Worm (Caenorhabditis elegans) whole organism, young adult: ENCODE measurements around the gene Y43H11AL.1.
A peak's percentile ranks its signal among the peaks of the same experiment; 100 is the strongest.

Experiments used
- B0035.1 ChIP-seq: sonication (generic microtip); optimal IDR thresholded peaks from 2 replicates; lab custom pipeline; 2016; ENCODE audit warnings: missing genetic modification characterization, mild to moderate bottlenecking, missing compliant biosample characterization, missing genotype, missing genetic modification reagents
- F22D6.2 ChIP-seq: sonication (generic microtip); optimal IDR thresholded peaks from 2 replicates; lab custom pipeline; 2016; ENCODE audit warnings: mild to moderate bottlenecking, missing genetic modification characterization, missing compliant biosample characterization
- F33H1.4 ChIP-seq: fragments of 200-800 bp; sonication (Bioruptor generic); IDR thresholded peaks from 2 replicates; pipeline ENCODE4 v1.3.6; 2022; ENCODE audit warnings: missing genetic modification reagents, missing genetic modification characterization, missing compliant biosample characterization
- K12H6.12 ChIP-seq: fragments of 200-800 bp; sonication (Bioruptor generic); optimal IDR thresholded peaks from 2 replicates; lab custom pipeline; 2018; ENCODE audit warnings: mild to moderate bottlenecking, missing genetic modification characterization, missing compliant biosample characterization
- T07F8.4 ChIP-seq: sonication (generic microtip); optimal IDR thresholded peaks from 2 replicates; lab custom pipeline; 2016; ENCODE audit warnings: mild to moderate bottlenecking, missing genetic modification characterization, moderate library complexity, missing compliant biosample characterization
- T26A5.8 ChIP-seq: sonication (generic microtip); optimal IDR thresholded peaks from 2 replicates; lab custom pipeline; 2016; ENCODE audit warnings: missing genetic modification characterization, missing compliant biosample characterization
- Y53G8AR.9 ChIP-seq: fragments of 200-800 bp; sonication (Bioruptor generic); conservative IDR thresholded peaks from 2 replicates; pipeline ENCODE4 v1.3.6; 2022; ENCODE audit warnings: missing genetic modification reagents, missing genetic modification characterization, missing compliant biosample characterization
- Y56A3A.18 ChIP-seq: fragments of 200-800 bp; sonication (Bioruptor generic); IDR thresholded peaks from 2 replicates; pipeline ENCODE4 v1.3.6; 2022; ENCODE audit warnings: missing genetic modification reagents, missing genetic modification characterization, missing compliant biosample characterization
- ZK185.1 ChIP-seq: sonication (generic microtip); optimal IDR thresholded peaks from 2 replicates; lab custom pipeline; 2016; ENCODE audit warnings: mild to moderate bottlenecking, missing genetic modification characterization, missing compliant biosample characterization; ENCODE audit not compliant: poor library complexity, severe bottlenecking
- ama-1 ChIP-seq, 3 experiments: fragments of 150-350 bp in 1 of 3; sonication (generic microtip) in 2 of 3; optimal IDR thresholded peaks; 2 replicates each; lab custom pipeline; 2014 to 2018; ENCODE audit warnings: missing biosample characterization in 2 of 3, missing genetic modification characterization in 2 of 3, missing genetic modification reagents in 2 of 3
- atf-7 ChIP-seq: sonication (generic microtip); optimal IDR thresholded peaks from 2 replicates; lab custom pipeline; 2017; ENCODE audit warnings: mild to moderate bottlenecking, missing genetic modification characterization, missing compliant biosample characterization
- bed-1 ChIP-seq: fragments of 200-800 bp; sonication (Bioruptor generic); IDR thresholded peaks from 2 replicates; pipeline ENCODE4 v1.3.6; 2022; ENCODE audit warnings: missing genetic modification reagents, missing genetic modification characterization, missing compliant biosample characterization
- bed-2 ChIP-seq: fragments of 200-800 bp; sonication (Bioruptor generic); IDR thresholded peaks from 2 replicates; pipeline ENCODE4 v1.3.6; 2022; ENCODE audit warnings: missing genetic modification reagents, missing genetic modification characterization, missing compliant biosample characterization
- cebp-2 ChIP-seq: fragments of 200-800 bp; sonication (Bioruptor generic); IDR thresholded peaks from 2 replicates; pipeline ENCODE4 v1.3.6; 2022; ENCODE audit warnings: missing genetic modification characterization, missing compliant biosample characterization
- ceh-100 ChIP-seq: fragments of 200-800 bp; sonication (Bioruptor generic); IDR thresholded peaks from 2 replicates; pipeline ENCODE4 v1.3.6; 2022; ENCODE audit warnings: missing genetic modification reagents, missing genetic modification characterization, missing compliant biosample characterization
- dpff-1 ChIP-seq: sonication (generic microtip); optimal IDR thresholded peaks from 2 replicates; lab custom pipeline; 2017; ENCODE audit warnings: mild to moderate bottlenecking, missing genetic modification characterization, missing compliant biosample characterization
- egl-44 ChIP-seq: fragments of 200-800 bp; sonication (Bioruptor generic); IDR thresholded peaks from 2 replicates; pipeline ENCODE4 v1.3.6; 2022; ENCODE audit warnings: missing genetic modification reagents, missing genetic modification characterization, missing compliant biosample characterization
- ekl-4 ChIP-seq: fragments of 200-800 bp; sonication (Bioruptor generic); IDR thresholded peaks from 2 replicates; pipeline ENCODE4 v1.3.6; 2022; ENCODE audit warnings: missing genetic modification reagents, missing genetic modification characterization, missing compliant biosample characterization
- gei-17 ChIP-seq: fragments of 200-800 bp; sonication (Bioruptor generic); optimal IDR thresholded peaks from 2 replicates; lab custom pipeline; 2018; ENCODE audit warnings: mild to moderate bottlenecking, missing genetic modification characterization, missing compliant biosample characterization
- him-1 ChIP-seq: sonication (generic microtip); optimal IDR thresholded peaks from 2 replicates; lab custom pipeline; 2016; ENCODE audit warnings: missing genotype, missing genetic modification reagents, missing genetic modification characterization, missing compliant biosample characterization
- hlh-12 ChIP-seq: sonication (generic microtip); optimal IDR thresholded peaks from 2 replicates; lab custom pipeline; 2016; ENCODE audit warnings: missing genetic modification characterization, missing compliant biosample characterization
- hlh-26 ChIP-seq: fragments of 200-800 bp; sonication (Bioruptor generic); conservative IDR thresholded peaks from 2 replicates; pipeline ENCODE4 v1.3.6; 2022; ENCODE audit warnings: missing genetic modification reagents, missing genetic modification characterization, missing compliant biosample characterization
- hsf-1 ChIP-seq: fragments of 200-800 bp; sonication (Bioruptor generic); IDR thresholded peaks from 2 replicates; pipeline ENCODE4 v1.3.6; 2022; ENCODE audit warnings: missing genetic modification reagents, missing genetic modification characterization, missing compliant biosample characterization
- lin-26 ChIP-seq: fragments of 200-800 bp; sonication (Bioruptor generic); IDR thresholded peaks from 2 replicates; pipeline ENCODE4 v1.3.6; 2022; ENCODE audit warnings: missing genetic modification reagents, missing genetic modification characterization, missing compliant biosample characterization
- lin-35 ChIP-seq, 3 experiments: fragments of 150-350 bp in 2 of 3; sonication (generic microtip) in 1 of 3; optimal IDR thresholded peaks; 2 replicates each; lab custom pipeline; 2014 to 2018; ENCODE audit warnings: missing biosample characterization in 3 of 3, missing genetic modification characterization in 3 of 3, missing genetic modification reagents in 3 of 3
- lin-40 ChIP-seq: sonication (generic microtip); optimal IDR thresholded peaks from 2 replicates; lab custom pipeline; 2016; ENCODE audit warnings: missing genetic modification characterization, mild to moderate bottlenecking, missing compliant biosample characterization, missing genotype, missing genetic modification reagents
- madf-3 ChIP-seq: fragments of 200-800 bp; sonication (Bioruptor generic); IDR thresholded peaks from 2 replicates; pipeline ENCODE4 v1.3.6; 2022; ENCODE audit warnings: missing genetic modification reagents, missing genetic modification characterization, missing compliant biosample characterization
- madf-6 ChIP-seq: fragments of 200-800 bp; sonication (Bioruptor generic); IDR thresholded peaks from 2 replicates; pipeline ENCODE4 v1.3.6; 2022; ENCODE audit warnings: missing genetic modification reagents, missing genetic modification characterization, missing compliant biosample characterization
- madf-8 ChIP-seq: fragments of 200-800 bp; sonication (Bioruptor generic); conservative IDR thresholded peaks from 2 replicates; pipeline ENCODE4 v1.3.6; 2022; ENCODE audit warnings: missing genetic modification reagents, missing genetic modification characterization, missing compliant biosample characterization
- nfya-1 ChIP-seq: sonication (generic microtip); optimal IDR thresholded peaks from 2 replicates; lab custom pipeline; 2017; ENCODE audit warnings: antibody characterized with exemption, missing compliant biosample characterization, missing genetic modification characterization, borderline replicate concordance; ENCODE audit not compliant: insufficient read depth
- nhr-80 ChIP-seq: sonication (generic microtip); optimal IDR thresholded peaks from 2 replicates; lab custom pipeline; 2016; ENCODE audit warnings: missing genetic modification characterization, missing compliant biosample characterization
- pbrm-1 ChIP-seq: fragments of 200-800 bp; sonication (Bioruptor generic); IDR thresholded peaks from 2 replicates; pipeline ENCODE4 v1.3.6; 2022; ENCODE audit warnings: missing genetic modification reagents, missing genetic modification characterization, missing compliant biosample characterization
- pha-4 ChIP-seq: fragments of 150-350 bp; sonication (generic microtip); optimal IDR thresholded peaks from 2 replicates; lab custom pipeline; 2014; ENCODE audit warnings: missing biosample characterization, missing genetic modification reagents, missing genetic modification characterization
- rpc-1 ChIP-seq, 2 experiments: fragments of 150-350 bp in 1 of 2; sonication (generic microtip) in 1 of 2; optimal IDR thresholded peaks; 2 replicates each; lab custom pipeline; 2014 to 2018; ENCODE audit warnings: missing biosample characterization in 1 of 2, missing genetic modification characterization in 1 of 2, missing genetic modification reagents in 1 of 2, missing genotype in 1 of 2
- sdz-38 ChIP-seq: sonication (generic microtip); optimal IDR thresholded peaks from 2 replicates; lab custom pipeline; 2016; ENCODE audit warnings: missing genotype, missing genetic modification characterization, missing compliant biosample characterization
- snpc-1.3 ChIP-seq: sonication (generic microtip); optimal IDR thresholded peaks from 2 replicates; lab custom pipeline; 2017; ENCODE audit warnings: missing genetic modification characterization, mild to moderate bottlenecking, missing compliant biosample characterization, antibody characterized with exemption, moderate library complexity, missing genotype, missing genetic modification reagents; ENCODE audit not compliant: insufficient read depth
- somi-1 ChIP-seq: fragments of 200-800 bp; sonication (Bioruptor generic); optimal IDR thresholded peaks from 2 replicates; lab custom pipeline; 2018; ENCODE audit warnings: mild to moderate bottlenecking, missing genetic modification characterization, missing compliant biosample characterization
- tbp1 ChIP-seq: fragments of 200-800 bp; sonication (Bioruptor generic); optimal IDR thresholded peaks from 2 replicates; lab custom pipeline; 2018; ENCODE audit warnings: mild to moderate bottlenecking, missing genetic modification characterization, missing compliant biosample characterization
- tbx-9 ChIP-seq: sonication (generic microtip); optimal IDR thresholded peaks from 2 replicates; lab custom pipeline; 2016; ENCODE audit warnings: borderline replicate concordance, missing genetic modification characterization, inconsistent platforms, missing compliant biosample characterization
- ztf-28 ChIP-seq: fragments of 200-800 bp; sonication (Bioruptor generic); IDR thresholded peaks from 2 replicates; pipeline ENCODE4 v1.3.6; 2022; ENCODE audit warnings: missing genetic modification reagents, missing genetic modification characterization, missing compliant biosample characterization
- ztf-6 ChIP-seq: fragments of 200-800 bp; sonication (Bioruptor generic); IDR thresholded peaks from 2 replicates; pipeline ENCODE4 v1.3.6; 2022; ENCODE audit warnings: missing genetic modification reagents, missing genetic modification characterization, missing compliant biosample characterization

Gene Y43H11AL.1

ce11 chrII:255124-255523 lies 22.6 kb upstream of the Y43H11AL.1 start (continued):
- TF ChIP-seq him-1 (tag; lab: Kevin White, UChicago) (peak; percentile 41), Y56A3A.18 (GFP tag; lab: Robert Waterston, UW) (peak; percentile 53; the same call in 1 of the 2 replicates), ZK185.1 (tag; lab: Kevin White, UChicago) (peak; percentile 95), tbp1 (GFP tag; lab: Kevin White, UChicago) (peak; percentile 69), somi-1 (GFP tag; lab: Kevin White, UChicago) (peak; percentile 43), lin-26 (GFP tag; lab: Robert Waterston, UW) (no peak), rpc-1 (optimal IDR thresholded peaks at IDR 0.05; lab: Kevin White, UChicago) (peak; percentile 51), rpc-1 (tag; optimal IDR thresholded peaks at IDR 0.05; lab: Kevin White, UChicago) (no peak), dpff-1 (tag; lab: Kevin White, UChicago) (no peak), ekl-4 (GFP tag; lab: Robert Waterston, UW) (peak; percentile 88), F22D6.2 (tag; lab: Kevin White, UChicago) (peak; percentile 14), madf-8 (peak; percentile 56)

ce11 chrII:247736-248135 lies 15.2 kb upstream of the Y43H11AL.1 start:
- TF ChIP-seq ztf-6 (GFP tag; lab: Robert Waterston, UW) (no peak), T26A5.8 (tag; lab: Kevin White, UChicago) (no peak), ceh-100 (GFP tag; lab: Robert Waterston, UW) (no peak)
- TF ChIP-seq, all 124 proteins: peak for 0

- no peak for TF ChIP-seq gei-17
- peak; percentile 72 for TF ChIP-seq nhr-80 (tag; lab: Kevin White, UChicago)
Measured at ce11 chrII:240043-240442, 7.5 kb upstream of the Y43H11AL.1 start.

- no peak for TF ChIP-seq atf-7 (tag; lab: Kevin White, UChicago)
- 0 out of 2 replicates have a peak, but pooled peaks have one; percentile 22 for TF ChIP-seq bed-1 (GFP tag; lab: Robert Waterston, UW)
- no peak for TF ChIP-seq B0035.1
- TF ChIP-seq ztf-28 (GFP tag; lab: Robert Waterston, UW), result no peak
- no peak for TF ChIP-seq bed-2 (GFP tag; lab: Robert Waterston, UW)
- no peak for TF ChIP-seq egl-44 (GFP tag; lab: Robert Waterston, UW)
Measured at ce11 chrII:237721-238120, 5.2 kb upstream of the Y43H11AL.1 start, which contains the start of gene laat-1. TSS of gene laat-1 (minus strand) at chrII:237821.

ce11 chrII:221212-221611 lies 11.3 kb downstream of the Y43H11AL.1 start:
- TF ChIP-seq ama-1 (optimal IDR thresholded peaks at IDR 0.05; lab: Kevin White, UChicago) (no peak), ama-1 (GFP tag; optimal IDR thresholded peaks at IDR 0.05; lab: Kevin White, UChicago) (peak in 1 of 2 experiments; percentile 74), pbrm-1 (GFP tag; lab: Robert Waterston, UW) (peak; percentile 53), madf-3 (GFP tag; lab: Robert Waterston, UW) (0 out of 2 replicates have a peak, but pooled peaks have one; percentile 36), tbx-9 (no peak), hsf-1 (GFP tag; lab: Robert Waterston, UW) (0 out of 2 replicates have a peak, but pooled peaks have one; percentile 44), nfya-1 (tag; lab: Kevin White, UChicago) (no peak), pha-4 (tag; lab: Kevin White, UChicago) (no peak), Y53G8AR.9 (no peak), F33H1.4 (no peak), hlh-26 (GFP tag; lab: Robert Waterston, UW) (no peak), sdz-38 (tag; lab: Kevin White, UChicago) (peak; percentile 11), snpc-1.3 (tag; lab: Kevin White, UChicago) (no peak), lin-40 (tag; lab: Kevin White, UChicago) (peak; percentile 79), cebp-2 (GFP tag; lab: Robert Waterston, UW) (no peak), lin-35 (GFP tag; optimal IDR thresholded peaks at IDR 0.05; lab: Kevin White, UChicago) (peak in 1 of 3 experiments; percentile 51), T07F8.4 (tag; lab: Kevin White, UChicago) (no peak), nhr-80 (tag; lab: Kevin White, UChicago) (peak; percentile 67), K12H6.12 (tag; lab: Kevin White, UChicago) (peak; percentile 67), hlh-12 (tag; lab: Kevin White, UChicago) (no peak), madf-6 (GFP tag; lab: Robert Waterston, UW) (no peak), rpc-1 (optimal IDR thresholded peaks at IDR 0.05; lab: Kevin White, UChicago) (no peak), rpc-1 (tag; optimal IDR thresholded peaks at IDR 0.05; lab: Kevin White, UChicago) (no peak)
